Worm (Caenorhabditis elegans): ENCODE measurements around the gene epn-1.

Gene epn-1

ce11 chrX:14813398-14813797 is 4.9 kb downstream of the epn-1 start:
- peak; percentile 49 to 62 for TF ChIP-seq mdl-1 (tag; optimal IDR thresholded peaks at IDR 0.05)
- no peak for TF ChIP-seq nhr-237 (tag; optimal IDR thresholded peaks at IDR 0.05)
- no peak for TF ChIP-seq peb-1 (tag; optimal IDR thresholded peaks at IDR 0.05)
- no peak for TF ChIP-seq ztf-1 (GFP tag; conservative IDR thresholded peaks at IDR 0.05)
- TF ChIP-seq zag-1 (tag; optimal IDR thresholded peaks at IDR 0.05): peak; percentile 11
- peak; percentile 72 for TF ChIP-seq nhr-25 (tag; optimal IDR thresholded peaks at IDR 0.05)
- TF ChIP-seq lin-13 (GFP tag; optimal IDR thresholded peaks at IDR 0.05): peak; percentile 55
- TF ChIP-seq nhr-11 (tag; optimal IDR thresholded peaks at IDR 0.05): no peak
- peak; percentile 67 for TF ChIP-seq ztf-4 (tag; optimal IDR thresholded peaks at IDR 0.05)
- no peak for TF ChIP-seq unc-62 (GFP tag; optimal IDR thresholded peaks at IDR 0.05)
- peak; percentile 66 for TF ChIP-seq egl-27 (tag; optimal IDR thresholded peaks at IDR 0.05)
- peak; percentile 87 for TF ChIP-seq nhr-6 (tag; optimal IDR thresholded peaks at IDR 0.05)
- TF ChIP-seq elt-1 (tag; optimal IDR thresholded peaks at IDR 0.05): no peak
- TF ChIP-seq ztf-11 (tag; optimal IDR thresholded peaks at IDR 0.05): no peak
- no peak for TF ChIP-seq lin-39 (tag; optimal IDR thresholded peaks at IDR 0.05)
- TF ChIP-seq nhr-21 (tag; optimal IDR thresholded peaks at IDR 0.05): peak; percentile 83
- TF ChIP-seq R02D3.7 (tag; optimal IDR thresholded peaks at IDR 0.05): no peak
- no peak for TF ChIP-seq Y55F3AM.14 (GFP tag; optimal IDR thresholded peaks at IDR 0.05)
- peak; percentile 63 for TF ChIP-seq F13H6.1 (tag; optimal IDR thresholded peaks at IDR 0.05)
- TF ChIP-seq ZK546.5 (tag; optimal IDR thresholded peaks at IDR 0.05): no peak
- TF ChIP-seq ceh-16 (tag; optimal IDR thresholded peaks at IDR 0.05): no peak
- TF ChIP-seq blmp-1 (tag; optimal IDR thresholded peaks at IDR 0.05; ENCODE audit: insufficient read depth): peak; percentile 48
- peak; percentile 84 for TF ChIP-seq gmeb-1 (tag; optimal IDR thresholded peaks at IDR 0.05)
- peak; percentile 62 for TF ChIP-seq mab-5 (tag; optimal IDR thresholded peaks at IDR 0.05)
- peak; percentile 90 for TF ChIP-seq nhr-129 (tag; optimal IDR thresholded peaks at IDR 0.05)
- no peak for TF ChIP-seq sem-4 (tag; optimal IDR thresholded peaks at IDR 0.05)
- peak; percentile 87 for TF ChIP-seq crh-2 (tag; optimal IDR thresholded peaks at IDR 0.05)
- TF ChIP-seq snpc-4 (tag; optimal IDR thresholded peaks at IDR 0.05): peak; percentile 64
- no peak for TF ChIP-seq elt-3 (tag; optimal IDR thresholded peaks at IDR 0.05)
- peak; percentile 95 for TF ChIP-seq C34F6.9 (tag; optimal IDR thresholded peaks at IDR 0.05)
- no peak for TF ChIP-seq skn-1 (tag; optimal IDR thresholded peaks at IDR 0.05)
- peak; percentile 91 for TF ChIP-seq sma-9 (GFP tag; optimal IDR thresholded peaks at IDR 0.05)
- TF ChIP-seq sma-9 (tag; optimal IDR thresholded peaks at IDR 0.05): no peak
- TF ChIP-seq nhr-10 (tag; optimal IDR thresholded peaks at IDR 0.05): peak; percentile 48
- TF ChIP-seq nhr-12 (tag; optimal IDR thresholded peaks at IDR 0.05): no peak
- TF ChIP-seq nhr-23 (tag; optimal IDR thresholded peaks at IDR 0.05): no peak
- no peak for TF ChIP-seq alr-1 (tag; optimal IDR thresholded peaks at IDR 0.05)
- TF ChIP-seq fos-1 (tag; optimal IDR thresholded peaks at IDR 0.05): peak; percentile 58
- no peak for TF ChIP-seq ceh-82 (tag; optimal IDR thresholded peaks at IDR 0.05)
- peak; percentile 19 for TF ChIP-seq dmd-4 (tag; optimal IDR thresholded peaks at IDR 0.05)
- no peak for TF ChIP-seq ama-1 (optimal IDR thresholded peaks at IDR 0.05)
- no peak for TF ChIP-seq nhr-77 (tag; optimal IDR thresholded peaks at IDR 0.05)
- no peak for TF ChIP-seq unc-39 (tag; optimal IDR thresholded peaks at IDR 0.05)
- no peak for TF ChIP-seq aly-2 (tag; optimal IDR thresholded peaks at IDR 0.05)
- TF ChIP-seq mbf-1 (tag; optimal IDR thresholded peaks at IDR 0.05): no peak
- no peak for TF ChIP-seq lin-11 (tag; optimal IDR thresholded peaks at IDR 0.05)
- TF ChIP-seq unc-55 (GFP tag; optimal IDR thresholded peaks at IDR 0.05): peak; percentile 94
- TF ChIP-seq lsy-2 (tag; optimal IDR thresholded peaks at IDR 0.05): peak; percentile 57 to 81
- peak; percentile 53 for TF ChIP-seq sma-3 (GFP tag; optimal IDR thresholded peaks at IDR 0.05)

All from whole organism, L2 larva.